Worm (Caenorhabditis elegans) whole organism, L1 larva: Measurements from ENCODE around the gene srx-48.
A peak's percentile ranks its signal among the peaks of the same experiment; 100 is the strongest.

Experiments
- aha-1 ChIP-seq: fragments of 150-350 bp; optimal IDR thresholded peaks from 2 replicates; lab custom pipeline; 2014; ENCODE audit warnings: missing biosample characterization, missing genetic modification characterization
- alr-1 ChIP-seq: fragments of 200-800 bp; sonication (Bioruptor generic); optimal IDR thresholded peaks from 2 replicates; lab custom pipeline; 2018; ENCODE audit warnings: borderline replicate concordance, mild to moderate bottlenecking, missing genetic modification characterization, missing compliant biosample characterization
- ceh-63 ChIP-seq: fragments of 200-800 bp; sonication (Bioruptor generic); optimal IDR thresholded peaks from 2 replicates; lab custom pipeline; 2018; ENCODE audit warnings: mild to moderate bottlenecking, missing genetic modification characterization, missing compliant biosample characterization
- ceh-82 ChIP-seq, 3 experiments: fragments of 150-350 bp in 1 of 3; sonication (generic microtip) in 2 of 3; optimal IDR thresholded peaks; 2 replicates each; lab custom pipeline; 2014 to 2017; ENCODE audit warnings: missing biosample characterization in 3 of 3, missing genetic modification characterization in 3 of 3
- dsc-1 ChIP-seq: sonication (generic microtip); optimal IDR thresholded peaks from 2 replicates; lab custom pipeline; 2016; ENCODE audit warnings: mild to moderate bottlenecking, missing genetic modification characterization, missing compliant biosample characterization
- egl-27 ChIP-seq, 2 experiments: fragments of 150-350 bp in 1 of 2; sonication (generic microtip); optimal IDR thresholded peaks; 3 replicates each; lab custom pipeline; 2017 to 2018; ENCODE audit warnings: missing biosample characterization in 2 of 2, missing genetic modification characterization in 2 of 2, missing genetic modification reagents in 2 of 2
- elt-2 ChIP-seq: sonication (generic microtip); optimal IDR thresholded peaks from 2 replicates; lab custom pipeline; 2016; ENCODE audit warnings: missing genetic modification characterization, mild to moderate bottlenecking, inconsistent platforms, missing compliant biosample characterization, missing genetic modification reagents
- ets-5 ChIP-seq: fragments of 200-800 bp; sonication (Bioruptor generic); IDR thresholded peaks from 2 replicates; pipeline ENCODE4 v1.3.6; 2022; ENCODE audit warnings: missing genetic modification characterization, missing compliant biosample characterization
- fkh-4 ChIP-seq: sonication (generic microtip); optimal IDR thresholded peaks from 2 replicates; lab custom pipeline; 2016; ENCODE audit warnings: missing compliant biosample characterization, missing genetic modification characterization, borderline replicate concordance
- fkh-8 ChIP-seq: sonication (generic microtip); optimal IDR thresholded peaks from 2 replicates; lab custom pipeline; 2016; ENCODE audit warnings: mild to moderate bottlenecking, missing genetic modification characterization, missing compliant biosample characterization
- fos-1 ChIP-seq: fragments of 150-350 bp; optimal IDR thresholded peaks from 2 replicates; lab custom pipeline; 2014; ENCODE audit warnings: missing biosample characterization, missing genetic modification characterization
- hlh-4 ChIP-seq: sonication (generic microtip); optimal IDR thresholded peaks from 2 replicates; lab custom pipeline; 2016; ENCODE audit warnings: mild to moderate bottlenecking, missing genetic modification characterization, missing compliant biosample characterization
- hpl-2 ChIP-seq: fragments of 150-350 bp; optimal IDR thresholded peaks from 2 replicates; lab custom pipeline; 2014; ENCODE audit warnings: missing biosample characterization, missing genetic modification reagents, missing genetic modification characterization
- isw-1 ChIP-seq: fragments of 200-800 bp; sonication (Bioruptor generic); IDR thresholded peaks from 2 replicates; pipeline ENCODE4 v1.3.6; 2022; ENCODE audit warnings: missing genetic modification characterization, missing compliant biosample characterization
- lin-15B ChIP-seq: fragments of 150-350 bp; sonication (generic microtip); optimal IDR thresholded peaks from 3 replicates; lab custom pipeline; 2014; ENCODE audit warnings: missing biosample characterization, missing genetic modification characterization
- lin-39 ChIP-seq: fragments of 150-350 bp; optimal IDR thresholded peaks from 2 replicates; lab custom pipeline; 2014; ENCODE audit warnings: missing biosample characterization, missing genetic modification reagents, missing genetic modification characterization
- lir-3 ChIP-seq: sonication (generic microtip); optimal IDR thresholded peaks from 2 replicates; lab custom pipeline; 2016; ENCODE audit warnings: mild to moderate bottlenecking, missing genetic modification characterization, moderate library complexity, missing compliant biosample characterization; ENCODE audit not compliant: poor library complexity
- lsy-2 ChIP-seq, 2 experiments: fragments of 150-350 bp; optimal IDR thresholded peaks; 2 replicates each; lab custom pipeline; 2014; ENCODE audit warnings: missing biosample characterization in 2 of 2, missing genetic modification characterization in 2 of 2
- mdl-1 ChIP-seq, 2 experiments: fragments of 150-350 bp; optimal IDR thresholded peaks; 2 replicates each; lab custom pipeline; 2014 to 2017; ENCODE audit warnings: missing biosample characterization in 2 of 2, missing genetic modification characterization in 2 of 2, inconsistent platforms in 1 of 2
- nhr-11 ChIP-seq: fragments of 150-350 bp; optimal IDR thresholded peaks from 2 replicates; lab custom pipeline; 2014; ENCODE audit warnings: missing biosample characterization, missing genetic modification characterization
- nhr-12 ChIP-seq: sonication (generic microtip); optimal IDR thresholded peaks from 2 replicates; lab custom pipeline; 2017; ENCODE audit warnings: missing biosample characterization, missing genetic modification characterization
- nhr-28 ChIP-seq: fragments of 150-350 bp; optimal IDR thresholded peaks from 2 replicates; lab custom pipeline; 2014; ENCODE audit warnings: missing biosample characterization, missing genetic modification characterization
- nhr-47 ChIP-seq: sonication (generic microtip); optimal IDR thresholded peaks from 2 replicates; lab custom pipeline; 2016; ENCODE audit warnings: mild to moderate bottlenecking, missing genetic modification characterization, moderate library complexity, missing compliant biosample characterization
- nhr-71 ChIP-seq: sonication (generic microtip); optimal IDR thresholded peaks from 2 replicates; lab custom pipeline; 2016; ENCODE audit warnings: mild to moderate bottlenecking, missing genetic modification characterization, moderate library complexity, missing compliant biosample characterization
- nhr-77 ChIP-seq: fragments of 150-350 bp; optimal IDR thresholded peaks from 2 replicates; lab custom pipeline; 2014; ENCODE audit warnings: missing biosample characterization, missing genetic modification characterization
- nhr-84 ChIP-seq: sonication (generic microtip); optimal IDR thresholded peaks from 2 replicates; lab custom pipeline; 2017; ENCODE audit warnings: missing biosample characterization, missing genetic modification characterization
- pax-3 ChIP-seq: fragments of 200-800 bp; sonication (Bioruptor generic); optimal IDR thresholded peaks from 2 replicates; lab custom pipeline; 2018; ENCODE audit warnings: mild to moderate bottlenecking, missing genetic modification characterization, moderate library complexity, missing compliant biosample characterization
- sox-4 ChIP-seq: sonication (generic microtip); optimal IDR thresholded peaks from 2 replicates; lab custom pipeline; 2016; ENCODE audit warnings: missing genetic modification characterization, missing compliant biosample characterization
- tbx-2 ChIP-seq: sonication (generic microtip); optimal IDR thresholded peaks from 2 replicates; lab custom pipeline; 2016; ENCODE audit warnings: missing genetic modification characterization, missing compliant biosample characterization
- unc-130 ChIP-seq: fragments of 150-350 bp; optimal IDR thresholded peaks from 2 replicates; lab custom pipeline; 2017; ENCODE audit warnings: missing biosample characterization, missing genetic modification characterization, inconsistent platforms
- unc-62 ChIP-seq: fragments of 150-350 bp; optimal IDR thresholded peaks from 2 replicates; lab custom pipeline; 2014; ENCODE audit warnings: missing biosample characterization, missing genetic modification reagents, missing genetic modification characterization
- unc-98 ChIP-seq: fragments of 200-800 bp; sonication (Bioruptor generic); IDR thresholded peaks from 2 replicates; pipeline ENCODE4 v1.3.6; 2022; ENCODE audit warnings: missing genetic modification characterization, missing compliant biosample characterization
- xbp-1 ChIP-seq: sonication (generic microtip); optimal IDR thresholded peaks from 2 replicates; lab custom pipeline; 2016; ENCODE audit warnings: missing genetic modification characterization, missing compliant biosample characterization
- zag-1 ChIP-seq: fragments of 150-350 bp; optimal IDR thresholded peaks from 2 replicates; lab custom pipeline; 2014; ENCODE audit warnings: missing biosample characterization, missing genetic modification characterization

Gene srx-48

DNA sequence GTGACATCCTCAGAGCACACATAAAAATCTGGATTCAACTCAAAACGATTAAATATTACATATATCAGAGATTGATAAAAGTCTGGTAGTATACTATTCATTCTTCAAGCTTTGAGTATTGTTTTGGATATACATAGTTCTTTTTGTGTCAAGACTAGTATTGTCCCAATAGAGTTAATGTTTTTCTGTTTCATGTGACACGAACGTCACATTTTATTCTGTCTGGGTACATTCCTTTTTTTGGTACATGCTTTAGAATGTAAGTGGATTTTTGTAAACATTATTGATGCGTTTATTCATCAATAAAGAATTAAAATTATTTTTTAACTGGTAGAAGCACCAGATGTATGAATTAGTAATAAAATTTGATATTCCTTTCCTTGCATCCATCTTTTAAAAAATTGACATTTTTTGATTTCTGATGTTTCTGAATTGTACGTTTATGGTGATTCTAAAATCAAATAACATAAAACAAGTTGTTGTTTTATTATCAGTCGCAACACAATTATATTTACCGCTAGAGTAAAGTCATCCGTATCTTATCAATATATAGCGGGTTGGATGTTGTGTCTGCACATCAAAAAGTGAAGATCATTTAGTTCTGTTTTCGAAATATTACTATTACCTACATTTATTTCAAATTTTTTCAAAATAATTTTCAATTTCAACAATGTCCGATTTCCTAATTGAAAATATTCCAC lies 12.5 kb upstream of the srx-48 start, which contains the start of the genes srt-22 and nhr-246:
srt-22 (minus strand) TSS at position 101 of the 701 bp plus-strand sequence.
nhr-246 (plus strand) TSS at position 651 of the 701 bp plus-strand sequence.
- TF ChIP-seq nhr-12 (tag; lab: Kevin White, UChicago) (no peak), zag-1 (tag; lab: Kevin White, UChicago) (no peak), hpl-2 (GFP tag; lab: Kevin White, UChicago) (no peak), elt-2 (tag; lab: Kevin White, UChicago) (peak; percentile 11)

- TF ChIP-seq nhr-84 (no peak), ceh-63 (no peak), ceh-82 (tag; optimal IDR thresholded peaks at IDR 0.05; lab: Kevin White, UChicago) (no peak), lin-15B (tag; lab: Kevin White, UChicago) (no peak), nhr-11 (tag; lab: Kevin White, UChicago) (no peak), lsy-2 (tag; optimal IDR thresholded peaks at IDR 0.05; lab: Kevin White, UChicago) (no peak), isw-1 (no peak), nhr-28 (tag; lab: Kevin White, UChicago) (no peak), lin-39 (tag; lab: Kevin White, UChicago) (no peak), unc-130 (tag; lab: Kevin White, UChicago) (no peak), xbp-1 (tag; lab: Kevin White, UChicago) (no peak)
Measured at ce11 chrV:15313529-15313928, 10.0 kb upstream of the srx-48 start.

DNA sequence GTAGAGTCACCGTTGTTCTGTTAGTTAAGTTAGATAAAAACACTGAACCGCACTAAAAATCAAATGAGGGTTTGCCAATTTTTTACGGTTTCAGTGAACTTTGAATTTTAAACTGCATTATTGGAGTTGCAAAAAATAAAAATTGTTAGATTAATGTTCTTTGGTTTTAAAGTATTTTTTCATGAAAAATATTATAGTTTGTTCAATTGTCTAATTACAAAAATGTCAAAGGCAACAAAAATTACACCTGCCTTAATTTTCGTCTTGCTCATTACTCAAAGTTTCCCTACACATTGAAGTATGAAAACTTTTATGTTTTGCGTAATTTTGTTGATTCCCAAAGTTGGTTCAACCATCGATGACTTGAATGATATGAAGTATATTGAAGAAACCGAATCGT lies 7.3 kb upstream of the srx-48 start, which contains the start of gene irld-62:
irld-62 (plus strand) TSS at position 301 of the 400 bp plus-strand sequence.
- no peak for TF ChIP-seq lir-3 (tag; lab: Kevin White, UChicago)
- TF ChIP-seq hlh-4 (tag; lab: Kevin White, UChicago), result no peak
- no peak for TF ChIP-seq tbx-2
- TF ChIP-seq unc-98, result no peak
- TF ChIP-seq nhr-47 (tag; lab: Kevin White, UChicago), result no peak
- TF ChIP-seq unc-130 (tag; lab: Kevin White, UChicago), result no peak
- TF ChIP-seq aha-1 (tag; lab: Kevin White, UChicago), result no peak
- no peak for TF ChIP-seq egl-27 (tag; optimal IDR thresholded peaks at IDR 0.05; lab: Kevin White, UChicago)
- TF ChIP-seq fos-1 (tag; lab: Kevin White, UChicago), result no peak
- no peak for TF ChIP-seq dsc-1
- TF ChIP-seq alr-1 (tag; lab: Kevin White, UChicago), result no peak
- TF ChIP-seq unc-62 (GFP tag; lab: Kevin White, UChicago), result no peak
- TF ChIP-seq nhr-77, result no peak
- no peak for TF ChIP-seq sox-4 (tag; lab: Kevin White, UChicago)

- TF ChIP-seq sox-4 (tag; lab: Kevin White, UChicago) (no peak), nhr-28 (tag; lab: Kevin White, UChicago) (no peak), fkh-8 (tag; lab: Kevin White, UChicago) (peak; percentile 64), lsy-2 (tag; optimal IDR thresholded peaks at IDR 0.05; lab: Kevin White, UChicago) (no peak), nhr-71 (peak; percentile 47), mdl-1 (tag; optimal IDR thresholded peaks at IDR 0.05; lab: Kevin White, UChicago) (no peak), nhr-47 (tag; lab: Kevin White, UChicago) (peak; percentile 42), fkh-4 (tag; lab: Kevin White, UChicago) (no peak), hlh-4 (tag; lab: Kevin White, UChicago) (peak; percentile 98)
Measured at ce11 chrV:15309011-15309410, 5.5 kb upstream of the srx-48 start, which contains the start of gene srz-10. Gene srz-10 (minus strand): TSS chrV:15309098.

- no peak for TF ChIP-seq ets-5 (GFP tag; lab: Robert Waterston, UW)
- peak; percentile 66 for TF ChIP-seq pax-3 (tag; lab: Kevin White, UChicago)
Measured at ce11 chrV:15306745-15307144, 3.2 kb upstream of the srx-48 start, which contains the start of gene T26H8.4. Gene T26H8.4 (minus strand): TSS chrV:15306845.
